Worm (Caenorhabditis elegans) whole organism, mixed stage, embryonic: ENCODE results near the gene W09G12.8.

ENCODE experiments used
- lin-32 ChIP-seq: fragments of 200-800 bp; sonication (Bioruptor generic); optimal IDR thresholded peaks from 2 replicates; lab custom pipeline; 2018; ENCODE audit warnings: mild to moderate bottlenecking, missing genetic modification characterization, missing compliant biosample characterization
- nhr-76 ChIP-seq: sonication (generic microtip); optimal IDR thresholded peaks from 2 replicates; lab custom pipeline; 2017; ENCODE audit warnings: missing biosample characterization, missing genetic modification characterization
- snpc-4 ChIP-seq: fragments of 150-350 bp; optimal IDR thresholded peaks from 2 replicates; lab custom pipeline; 2014; ENCODE audit warnings: missing biosample characterization, missing genetic modification characterization

ce11 chrIV:1246762-1247436 is 20.9 kb downstream of the W09G12.8 start, which contains the start of the genes clec-165 and F38A1.11:
- TF ChIP-seq nhr-76, result no peak
- TF ChIP-seq lin-32, result no peak
- no peak for TF ChIP-seq snpc-4
